Worm (Caenorhabditis elegans) whole organism, L4 larva: Measurements from ENCODE around the gene msp-3.
A peak's percentile ranks its signal among the peaks of the same experiment; 100 is the strongest.

Experiments used
- D1046.2 ChIP-seq: fragments of 200-800 bp; sonication (Bioruptor generic); IDR thresholded peaks from 2 replicates; pipeline ENCODE4 v1.3.6; 2022; ENCODE audit warnings: missing genetic modification characterization, missing compliant biosample characterization
- F26F4.8 ChIP-seq: fragments of 200-800 bp; sonication (Bioruptor generic); conservative IDR thresholded peaks from 2 replicates; pipeline ENCODE4 v1.3.6; 2022; ENCODE audit warnings: missing genetic modification characterization, missing compliant biosample characterization
- F44E2.7 ChIP-seq: fragments of 200-800 bp; sonication (Bioruptor generic); IDR thresholded peaks from 2 replicates; pipeline ENCODE4 v2.1.2; 2022; ENCODE audit warnings: missing genetic modification characterization, missing compliant biosample characterization
- F49E8.2 ChIP-seq: sonication (generic microtip); optimal IDR thresholded peaks from 2 replicates; lab custom pipeline; 2016; ENCODE audit warnings: missing compliant biosample characterization, mild to moderate bottlenecking, missing genetic modification characterization, borderline replicate concordance
- Y105C5A.15 ChIP-seq: fragments of 200-800 bp; sonication (Bioruptor generic); IDR thresholded peaks from 2 replicates; pipeline ENCODE4 v1.3.6; 2022; ENCODE audit warnings: missing genetic modification characterization, missing compliant biosample characterization
- Y48G9A.11 ChIP-seq: fragments of 200-800 bp; sonication (Bioruptor generic); IDR thresholded peaks from 2 replicates; pipeline ENCODE4 v1.3.6; 2022; ENCODE audit warnings: missing genetic modification reagents, missing genetic modification characterization, missing compliant biosample characterization
- Y75B8A.6 ChIP-seq: fragments of 200-800 bp; sonication (Bioruptor generic); IDR thresholded peaks from 2 replicates; pipeline ENCODE4 v1.3.6; 2022; ENCODE audit warnings: missing genetic modification reagents, missing genetic modification characterization, missing compliant biosample characterization
- aha-1 ChIP-seq: fragments of 150-350 bp; peaks from one replicate; lab custom pipeline; 2014; ENCODE audit warnings: missing biosample characterization, missing genetic modification characterization
- ama-1 ChIP-seq: fragments of 150-350 bp; optimal IDR thresholded peaks from 2 replicates; lab custom pipeline; 2014; ENCODE audit warnings: inconsistent platforms, mixed read lengths
- arid-1 ChIP-seq: fragments of 200-800 bp; sonication (Bioruptor generic); conservative IDR thresholded peaks from 2 replicates; pipeline ENCODE4 v1.3.6; 2022; ENCODE audit warnings: missing genetic modification reagents, missing genetic modification characterization, missing compliant biosample characterization
- ceh-20 ChIP-seq: fragments of 200-800 bp; sonication (Bioruptor generic); IDR thresholded peaks from 2 replicates; pipeline ENCODE4 v1.3.6; 2022; ENCODE audit warnings: missing genetic modification reagents, missing genetic modification characterization, missing compliant biosample characterization
- ceh-28 ChIP-seq: fragments of 150-350 bp; optimal IDR thresholded peaks from 2 replicates; lab custom pipeline; 2014; ENCODE audit warnings: missing biosample characterization, missing genetic modification reagents, missing genetic modification characterization
- ceh-62 ChIP-seq: sonication (generic microtip); optimal IDR thresholded peaks from 2 replicates; lab custom pipeline; 2017; ENCODE audit warnings: missing biosample characterization, missing genetic modification characterization
- cey-2 ChIP-seq: sonication (generic microtip); optimal IDR thresholded peaks from 3 replicates; lab custom pipeline; 2017; ENCODE audit warnings: missing genetic modification characterization, mild to moderate bottlenecking, missing compliant biosample characterization, antibody characterized with exemption, borderline replicate concordance; ENCODE audit not compliant: insufficient read depth
- daf-16 ChIP-seq, 3 experiments: sonication (generic microtip); optimal IDR thresholded peaks; 2 replicates each; lab custom pipeline; 2016 to 2017; ENCODE audit warnings: missing genetic modification characterization in 3 of 3, missing genetic modification reagents in 3 of 3, mild to moderate bottlenecking in 2 of 3, missing compliant biosample characterization in 2 of 3, missing biosample characterization in 1 of 3, moderate library complexity in 1 of 3
- daf-19 ChIP-seq: fragments of 200-800 bp; sonication (Bioruptor generic); conservative IDR thresholded peaks from 2 replicates; pipeline ENCODE4 v1.3.6; 2022; ENCODE audit warnings: missing genetic modification characterization, missing compliant biosample characterization
- dmd-6 ChIP-seq: fragments of 200-800 bp; sonication (Bioruptor generic); IDR thresholded peaks from 2 replicates; pipeline ENCODE4 v1.3.6; 2022; ENCODE audit warnings: missing genetic modification reagents, missing genetic modification characterization, missing compliant biosample characterization
- dmd-8 ChIP-seq: fragments of 200-800 bp; sonication (Bioruptor generic); IDR thresholded peaks from 2 replicates; pipeline ENCODE4 v1.3.6; 2022; ENCODE audit warnings: missing genetic modification characterization, missing compliant biosample characterization
- dpl-1 ChIP-seq: fragments of 150-350 bp; optimal IDR thresholded peaks from 2 replicates; lab custom pipeline; 2014; ENCODE audit warnings: missing biosample characterization, missing genetic modification reagents, missing genetic modification characterization
- duxl-1 ChIP-seq: sonication (generic microtip); optimal IDR thresholded peaks from 2 replicates; lab custom pipeline; 2016; ENCODE audit warnings: mild to moderate bottlenecking, missing genetic modification characterization, moderate library complexity, missing compliant biosample characterization; ENCODE audit not compliant: poor library complexity
- egl-43 ChIP-seq: fragments of 200-800 bp; sonication (Bioruptor generic); IDR thresholded peaks from 2 replicates; pipeline ENCODE4 v1.3.6; 2022; ENCODE audit warnings: missing genetic modification reagents, missing genetic modification characterization, missing compliant biosample characterization
- fkh-10 ChIP-seq: fragments of 150-350 bp; optimal IDR thresholded peaks from 2 replicates; lab custom pipeline; 2014; ENCODE audit warnings: missing biosample characterization, missing genetic modification reagents, missing genetic modification characterization
- hif-1 ChIP-seq, 2 experiments: sonication (generic microtip); optimal IDR thresholded peaks; 2 replicates each; lab custom pipeline; 2016 to 2017; ENCODE audit warnings: missing compliant biosample characterization in 2 of 2, missing genetic modification characterization in 2 of 2, missing genetic modification reagents in 2 of 2, missing genotype in 2 of 2, mild to moderate bottlenecking in 1 of 2
- hlh-11 ChIP-seq: fragments of 200-800 bp; sonication (Bioruptor generic); optimal IDR thresholded peaks from 2 replicates; lab custom pipeline; 2018; ENCODE audit warnings: mild to moderate bottlenecking, missing genetic modification characterization, missing compliant biosample characterization
- lir-3 ChIP-seq: sonication (generic microtip); optimal IDR thresholded peaks from 2 replicates; lab custom pipeline; 2016; ENCODE audit warnings: mild to moderate bottlenecking, missing genetic modification characterization, missing compliant biosample characterization
- lsy-2 ChIP-seq, 2 experiments: fragments of 150-350 bp in 1 of 2; sonication (generic microtip) in 1 of 2; optimal IDR thresholded peaks; 2 replicates each; lab custom pipeline; 2014 to 2017; ENCODE audit warnings: missing biosample characterization in 2 of 2, missing genetic modification characterization in 2 of 2
- madf-5 ChIP-seq, 2 experiments: fragments of 200-800 bp; sonication (Bioruptor generic); IDR thresholded peaks; 2 replicates each; pipeline ENCODE4 v1.3.6; 2022; ENCODE audit warnings: missing compliant biosample characterization in 2 of 2, missing genetic modification characterization in 2 of 2
- mdl-1 ChIP-seq, 2 experiments: fragments of 150-350 bp in 1 of 2; sonication (generic microtip) in 1 of 2; optimal IDR thresholded peaks; 2 replicates each; lab custom pipeline; 2014 to 2017; ENCODE audit warnings: missing biosample characterization in 2 of 2, missing genetic modification characterization in 2 of 2
- mep-1 ChIP-seq: fragments of 150-350 bp; sonication (generic microtip); optimal IDR thresholded peaks from 3 replicates; lab custom pipeline; 2014; ENCODE audit warnings: missing biosample characterization, missing genetic modification characterization
- mxl-2 ChIP-seq: fragments of 200-800 bp; sonication (Bioruptor generic); conservative IDR thresholded peaks from 2 replicates; pipeline ENCODE4 v1.3.6; 2022; ENCODE audit warnings: missing genetic modification reagents, missing genetic modification characterization, missing compliant biosample characterization
- nhr-10 ChIP-seq: fragments of 150-350 bp; optimal IDR thresholded peaks from 2 replicates; lab custom pipeline; 2014; ENCODE audit warnings: missing biosample characterization, missing genetic modification characterization
- nhr-111 ChIP-seq: fragments of 200-800 bp; sonication (Bioruptor generic); optimal IDR thresholded peaks from 2 replicates; lab custom pipeline; 2018; ENCODE audit warnings: mild to moderate bottlenecking, missing genetic modification characterization, missing compliant biosample characterization
- nhr-28 ChIP-seq: fragments of 150-350 bp; optimal IDR thresholded peaks from 2 replicates; lab custom pipeline; 2014; ENCODE audit warnings: missing biosample characterization, missing genetic modification characterization
- nhr-41 ChIP-seq: fragments of 200-800 bp; sonication (Bioruptor generic); IDR thresholded peaks from 2 replicates; pipeline ENCODE4 v1.3.6; 2022; ENCODE audit warnings: missing genetic modification reagents, missing genetic modification characterization, missing compliant biosample characterization
- nhr-48 ChIP-seq: sonication (generic microtip); optimal IDR thresholded peaks from 2 replicates; lab custom pipeline; 2016; ENCODE audit warnings: mild to moderate bottlenecking, missing genetic modification characterization, missing compliant biosample characterization
- nhr-6 ChIP-seq: fragments of 150-350 bp; optimal IDR thresholded peaks from 2 replicates; lab custom pipeline; 2014; ENCODE audit warnings: missing biosample characterization, missing genetic modification characterization
- pqm-1 ChIP-seq: sonication (generic microtip); optimal IDR thresholded peaks from 2 replicates; lab custom pipeline; 2017; ENCODE audit warnings: missing biosample characterization, missing genetic modification characterization
- rbr-2 ChIP-seq: sonication (generic microtip); optimal IDR thresholded peaks from 2 replicates; lab custom pipeline; 2016; ENCODE audit warnings: missing genotype, missing genetic modification characterization, missing compliant biosample characterization
- spr-1 ChIP-seq: sonication (generic microtip); optimal IDR thresholded peaks from 2 replicates; lab custom pipeline; 2016; ENCODE audit warnings: mild to moderate bottlenecking, missing genetic modification characterization, missing compliant biosample characterization
- spr-3 ChIP-seq: fragments of 200-800 bp; sonication (Bioruptor generic); optimal IDR thresholded peaks from 2 replicates; lab custom pipeline; 2018; ENCODE audit warnings: mild to moderate bottlenecking, missing genetic modification characterization, missing compliant biosample characterization
- unc-62 ChIP-seq, 3 experiments: fragments of 150-350 bp in 1 of 3; sonication (generic microtip); optimal IDR thresholded peaks in 2 of 3; peaks in 1 of 3; 1 replicate in 1 of 3; 2 replicates in 2 of 3; lab custom pipeline; 2014 to 2017; ENCODE audit warnings: missing biosample characterization in 3 of 3, missing genetic modification characterization in 3 of 3, missing genetic modification reagents in 3 of 3, missing genotype in 1 of 3
- zfp-2 ChIP-seq: sonication (generic microtip); optimal IDR thresholded peaks from 2 replicates; lab custom pipeline; 2016; ENCODE audit warnings: mild to moderate bottlenecking, missing genetic modification characterization, missing compliant biosample characterization
- zfp-3 ChIP-seq: fragments of 200-800 bp; sonication (Bioruptor generic); conservative IDR thresholded peaks from 2 replicates; pipeline ENCODE4 v1.3.6; 2022; ENCODE audit warnings: missing genetic modification reagents, missing genetic modification characterization, missing compliant biosample characterization
- zip-11 ChIP-seq: fragments of 200-800 bp; sonication (Bioruptor generic); IDR thresholded peaks from 2 replicates; pipeline ENCODE4 v1.3.6; 2022; ENCODE audit warnings: missing genetic modification characterization, missing compliant biosample characterization
- zip-2 ChIP-seq: fragments of 150-350 bp; optimal IDR thresholded peaks from 2 replicates; lab custom pipeline; 2014; ENCODE audit warnings: missing biosample characterization, missing genetic modification characterization

msp-3 gene

DNA sequence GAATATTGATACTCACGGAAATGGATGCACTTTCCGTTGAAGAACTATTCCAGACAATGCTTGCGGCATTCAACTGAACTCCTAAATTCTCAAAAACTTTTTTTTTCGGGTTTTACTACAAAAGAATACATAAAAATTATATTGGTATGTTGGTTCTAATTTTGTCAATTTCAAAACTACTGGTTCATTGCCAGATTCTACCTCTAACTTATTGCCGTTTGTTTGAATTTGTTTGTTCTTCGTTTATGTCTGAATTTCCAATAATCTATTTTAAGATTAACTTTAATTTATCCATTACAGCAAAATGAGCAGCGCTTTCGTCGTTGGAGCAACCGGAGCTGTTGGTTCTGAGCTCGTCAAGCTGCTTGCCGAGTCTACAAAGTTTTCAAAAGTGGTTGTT, 11.0 kb upstream of the msp-3 start, which contains the start of gene C33F10.14 (continued):
- no peak for TF ChIP-seq hlh-11 (tag; lab: Kevin White, UChicago)
- TF ChIP-seq, all 104 proteins: peak for 0

ce11 chrII:4795461-4795860, 9.4 kb upstream of the msp-3 start, which contains the start of gene C33F10.4:
Gene C33F10.4, plus strand, starts transcription at chrII:4795761.
- TF ChIP-seq nhr-6 (no peak), daf-19 (no peak), lsy-2 (tag; optimal IDR thresholded peaks at IDR 0.05; lab: Kevin White, UChicago) (no peak), mep-1 (no peak), F26F4.8 (GFP tag; lab: Robert Waterston, UW) (no peak), nhr-10 (tag; lab: Kevin White, UChicago) (no peak), lir-3 (tag; lab: Kevin White, UChicago) (no peak), mdl-1 (tag; optimal IDR thresholded peaks at IDR 0.05; lab: Kevin White, UChicago) (no peak), nhr-48 (no peak), Y75B8A.6 (GFP tag; lab: Robert Waterston, UW) (no peak), zip-11 (GFP tag; lab: Robert Waterston, UW) (no peak), ceh-62 (tag; lab: Kevin White, UChicago) (no peak), zfp-2 (tag; lab: Kevin White, UChicago) (no peak), Y48G9A.11 (GFP tag; lab: Robert Waterston, UW) (no peak), ceh-20 (no peak), madf-5 (GFP tag; IDR thresholded peaks at IDR 0.05; lab: Robert Waterston, UW) (no peak)

DNA sequence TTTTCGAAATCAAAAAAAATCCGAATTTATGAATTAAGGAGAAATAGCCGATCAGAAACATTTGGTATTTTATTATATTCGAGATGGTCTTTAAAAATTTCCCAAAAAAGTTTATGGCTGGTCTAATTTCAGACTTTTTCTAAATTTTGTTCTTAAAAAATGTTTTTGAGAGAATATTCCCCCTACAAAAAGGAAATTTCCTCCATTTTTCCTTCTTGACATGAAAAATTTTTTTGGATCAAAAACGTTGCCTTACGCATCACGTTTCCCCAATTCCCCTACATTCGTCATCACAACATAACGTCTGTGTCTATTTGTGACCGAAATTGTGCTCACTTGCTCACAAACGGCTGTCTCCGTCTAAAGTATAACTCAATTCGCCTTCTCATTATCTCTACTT, 7.2 kb upstream of the msp-3 start:
- peak; percentile 95 for TF ChIP-seq aha-1 (tag; lab: Kevin White, UChicago)
- no peak for TF ChIP-seq rbr-2 (tag; lab: Kevin White, UChicago)

DNA sequence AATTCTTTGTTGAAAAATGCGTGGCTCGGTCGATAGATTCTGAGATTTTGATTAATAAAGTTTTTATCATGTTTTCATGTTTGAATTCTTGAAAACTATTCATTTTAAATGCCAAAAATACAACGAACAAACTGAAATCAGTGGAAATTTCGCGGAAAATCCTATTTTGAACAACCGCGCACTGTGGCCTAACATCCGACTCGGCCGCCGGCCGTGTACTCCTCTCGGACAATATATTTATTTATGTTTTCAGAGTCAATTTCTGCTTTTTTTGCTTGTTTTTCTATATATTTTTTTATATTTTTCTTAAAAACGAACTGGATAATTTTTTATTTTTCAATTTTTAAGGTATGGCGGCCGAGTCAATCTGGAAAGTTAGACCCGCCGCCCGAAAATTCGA, 5.2 kb upstream of the msp-3 start, which contains the start of gene F26G1.1:
TSS of gene F26G1.1 (plus strand) at position 347 of the 400 bp plus-strand sequence.
- TF ChIP-seq nhr-28 (no peak), madf-5 (GFP tag; IDR thresholded peaks at IDR 0.05; lab: Robert Waterston, UW) (no peak), egl-43 (GFP tag; lab: Robert Waterston, UW) (no peak), mxl-2 (GFP tag; lab: Robert Waterston, UW) (no peak), pqm-1 (no peak), fkh-10 (GFP tag; lab: Kevin White, UChicago) (no peak), zip-2 (tag; lab: Kevin White, UChicago) (no peak), zfp-3 (GFP tag; lab: Robert Waterston, UW) (no peak), nhr-10 (tag; lab: Kevin White, UChicago) (no peak), arid-1 (GFP tag; lab: Robert Waterston, UW) (no peak), nhr-111 (GFP tag; lab: Kevin White, UChicago) (no peak), spr-1 (tag; lab: Kevin White, UChicago) (peak; percentile 63), spr-3 (GFP tag; lab: Kevin White, UChicago) (no peak), mep-1 (no peak), hif-1 (tag; optimal IDR thresholded peaks at IDR 0.05; lab: Kevin White, UChicago) (peak in 1 of 2 experiments; percentile 87), Y105C5A.15 (no peak), lir-3 (tag; lab: Kevin White, UChicago) (no peak), unc-62 (GFP tag; optimal IDR thresholded peaks at IDR 0.05 in 1 of 2; lab: Kevin White, UChicago) (no peak), unc-62 (tag; optimal IDR thresholded peaks at IDR 0.05; lab: Kevin White, UChicago) (no peak), cey-2 (tag; lab: Kevin White, UChicago) (no peak), F44E2.7 (GFP tag; lab: Robert Waterston, UW) (no peak), duxl-1 (peak; percentile 42), dmd-8 (GFP tag; lab: Robert Waterston, UW) (no peak), D1046.2 (GFP tag; lab: Robert Waterston, UW) (no peak), F49E8.2 (peak; percentile 33), ceh-28 (tag; lab: Kevin White, UChicago) (no peak), ama-1 (no peak), nhr-41 (GFP tag; lab: Robert Waterston, UW) (no peak), dmd-6 (peak; percentile 59), daf-16 (GFP tag; optimal IDR thresholded peaks at IDR 0.05; lab: Kevin White, UChicago) (no peak), daf-16 (tag; optimal IDR thresholded peaks at IDR 0.05; lab: Kevin White, UChicago) (no peak), Y48G9A.11 (GFP tag; lab: Robert Waterston, UW) (peak; percentile 91), nhr-48 (no peak), aha-1 (tag; lab: Kevin White, UChicago) (peak; percentile 38), dpl-1 (GFP tag; lab: Kevin White, UChicago) (peak; percentile 92)
